Fruit fly (Drosophila melanogaster) whole organism, embryonic: Measurements from ENCODE around the gene CG1309.
A peak's percentile ranks its signal among the peaks of the same experiment; 100 is the strongest.

ENCODE experiments used
- Aef1 ChIP-seq: fragments of 200-800 bp; sonication (Bioruptor generic); IDR thresholded peaks from 3 replicates; pipeline ENCODE4 v1.3.6; 2022; ENCODE audit warnings: missing biosample characterization, missing genetic modification characterization
- Antp ChIP-seq: fragments of 200-800 bp; sonication (Bioruptor generic); optimal IDR thresholded peaks from 3 replicates; lab custom pipeline; 2016; ENCODE audit warnings: missing biosample characterization, missing genetic modification characterization
- Bdp1 ChIP-seq: fragments of 200-800 bp; sonication (Bioruptor generic); optimal IDR thresholded peaks from 3 replicates; lab custom pipeline; 2016; ENCODE audit warnings: missing biosample characterization, missing genetic modification characterization
- CG10462 ChIP-seq: fragments of 200-800 bp; sonication (Bioruptor generic); optimal IDR thresholded peaks from 2 replicates; lab custom pipeline; 2016; ENCODE audit warnings: missing biosample characterization, missing genetic modification characterization
- CG1233 ChIP-seq: fragments of 200-800 bp; sonication (Bioruptor generic); optimal IDR thresholded peaks from 4 replicates; lab custom pipeline; 2018; ENCODE audit warnings: missing biosample characterization, mild to moderate bottlenecking, missing genetic modification characterization
- CG13287 ChIP-seq: fragments of 200-800 bp; sonication (Bioruptor generic); IDR thresholded peaks from 2 replicates; pipeline ENCODE4 v1.3.6; 2022; ENCODE audit warnings: missing biosample characterization, missing genetic modification characterization; ENCODE audit not compliant: partially characterized antibody
- CG15269 ChIP-seq: fragments of 200-800 bp; sonication (Bioruptor generic); optimal IDR thresholded peaks from 2 replicates; lab custom pipeline; 2018; ENCODE audit warnings: missing biosample characterization, mild to moderate bottlenecking, missing genetic modification characterization, moderate library complexity
- CG1529 ChIP-seq: fragments of 200-800 bp; sonication (Bioruptor generic); optimal IDR thresholded peaks from 3 replicates; lab custom pipeline; 2018; ENCODE audit warnings: missing biosample characterization, missing genetic modification characterization
- CG15696 ChIP-seq: fragments of 200-800 bp; sonication (Bioruptor generic); optimal IDR thresholded peaks from 2 replicates; lab custom pipeline; 2019; ENCODE audit warnings: missing biosample characterization, mild to moderate bottlenecking, missing genetic modification characterization, moderate library complexity
- CG18476 ChIP-seq: fragments of 200-800 bp; sonication (Bioruptor generic); optimal IDR thresholded peaks from 2 replicates; lab custom pipeline; 2016; ENCODE audit warnings: missing biosample characterization, mild to moderate bottlenecking, missing genetic modification characterization
- CG31365 ChIP-seq: fragments of 200-800 bp; sonication (Bioruptor generic); optimal IDR thresholded peaks from 2 replicates; lab custom pipeline; 2018; ENCODE audit warnings: missing biosample characterization, mild to moderate bottlenecking, missing genetic modification characterization
- CG4404 ChIP-seq: fragments of 200-800 bp; sonication (Bioruptor generic); IDR thresholded peaks from 2 replicates; pipeline ENCODE4 v1.3.6; 2022; ENCODE audit warnings: missing biosample characterization, missing genetic modification characterization
- CG7928 ChIP-seq: fragments of 200-800 bp; sonication (Bioruptor generic); optimal IDR thresholded peaks from 2 replicates; lab custom pipeline; 2017; ENCODE audit warnings: missing biosample characterization, mild to moderate bottlenecking, missing genetic modification characterization
- CG8359 ChIP-seq: fragments of 200-800 bp; sonication (Bioruptor generic); optimal IDR thresholded peaks from 2 replicates; lab custom pipeline; 2017; ENCODE audit warnings: missing biosample characterization, mild to moderate bottlenecking, missing genetic modification characterization, borderline replicate concordance
- CG9437 ChIP-seq: fragments of 200-800 bp; sonication (Bioruptor generic); optimal IDR thresholded peaks from 2 replicates; lab custom pipeline; 2018; ENCODE audit warnings: missing biosample characterization, mild to moderate bottlenecking, missing genetic modification characterization
- CrebB ChIP-seq: fragments of 200-800 bp; sonication (Bioruptor generic); optimal IDR thresholded peaks from 3 replicates; lab custom pipeline; 2018; ENCODE audit warnings: missing biosample characterization, mild to moderate bottlenecking, missing genetic modification characterization
- Deaf1 ChIP-seq: fragments of 200-800 bp; optimal IDR thresholded peaks from 3 replicates; lab custom pipeline; 2019; ENCODE audit warnings: missing biosample characterization, mild to moderate bottlenecking, missing genetic modification characterization, moderate library complexity
- Doc3 ChIP-seq: fragments of 200-800 bp; sonication (Bioruptor generic); IDR thresholded peaks from 3 replicates; pipeline ENCODE4 v1.3.6; 2022; ENCODE audit warnings: missing biosample characterization, missing genetic modification characterization; ENCODE audit not compliant: partially characterized antibody
- HLH3B ChIP-seq: fragments of 200-800 bp; sonication (Bioruptor generic); IDR thresholded peaks from 2 replicates; pipeline ENCODE4 v1.3.6; 2022; ENCODE audit warnings: missing biosample characterization, missing genetic modification characterization
- HmgD ChIP-seq: fragments of 200-800 bp; sonication (Bioruptor generic); optimal IDR thresholded peaks from 3 replicates; lab custom pipeline; 2016; ENCODE audit warnings: missing biosample characterization, missing genetic modification characterization
- Hr3 ChIP-seq: fragments of 200-800 bp; sonication (Bioruptor generic); optimal IDR thresholded peaks from 3 replicates; lab custom pipeline; 2016; ENCODE audit warnings: missing biosample characterization, missing genetic modification characterization
- Mad ChIP-seq: fragments of 200-800 bp; sonication (Bioruptor generic); optimal IDR thresholded peaks from 2 replicates; lab custom pipeline; 2016; ENCODE audit warnings: missing biosample characterization, missing genetic modification characterization
- Neu2 ChIP-seq: fragments of 200-800 bp; sonication (Bioruptor generic); optimal IDR thresholded peaks from 3 replicates; lab custom pipeline; 2016; ENCODE audit warnings: missing biosample characterization, missing genetic modification characterization, borderline replicate concordance
- Oli ChIP-seq: fragments of 200-800 bp; sonication (Bioruptor generic); optimal IDR thresholded peaks from 2 replicates; lab custom pipeline; 2018; ENCODE audit warnings: missing biosample characterization, mild to moderate bottlenecking, missing genetic modification characterization, moderate library complexity
- Sox100B ChIP-seq: fragments of 200-800 bp; sonication (Bioruptor generic); optimal IDR thresholded peaks from 3 replicates; lab custom pipeline; 2018; ENCODE audit warnings: missing biosample characterization, mild to moderate bottlenecking, missing genetic modification characterization
- Stat92E ChIP-seq, 3 experiments: fragments of >200 bp in 2 of 3; fragments of 200-800 bp in 1 of 3; sonication (Bioruptor generic) in 1 of 3; optimal IDR thresholded peaks; 2 replicates each; lab custom pipeline; 2017 to 2019; ENCODE audit warnings: missing biosample characterization in 3 of 3, missing genetic modification characterization in 3 of 3, mild to moderate bottlenecking in 1 of 3, moderate library complexity in 1 of 3
- TFAM ChIP-seq: fragments of 200-800 bp; sonication (Bioruptor generic); optimal IDR thresholded peaks from 2 replicates; lab custom pipeline; 2017; ENCODE audit warnings: missing biosample characterization, missing genetic modification characterization, inconsistent platforms
- Xbp1 ChIP-seq: fragments of 200-800 bp; sonication (Bioruptor generic); optimal IDR thresholded peaks from 3 replicates; lab custom pipeline; 2016; ENCODE audit warnings: missing biosample characterization, mild to moderate bottlenecking, missing genetic modification characterization
- aop ChIP-seq: fragments of 200-800 bp; sonication (Bioruptor generic); IDR thresholded peaks from 2 replicates; pipeline ENCODE4 v1.3.6; 2022; ENCODE audit warnings: missing biosample characterization, missing genetic modification characterization
- ara ChIP-seq: fragments of 200-800 bp; sonication (Bioruptor generic); IDR thresholded peaks from 2 replicates; pipeline ENCODE4 v1.3.6; 2022; ENCODE audit warnings: missing biosample characterization, missing genetic modification characterization
- croc ChIP-seq: fragments of 200-800 bp; sonication (Bioruptor generic); conservative IDR thresholded peaks from 3 replicates; pipeline ENCODE4 v1.3.6; 2022; ENCODE audit warnings: missing biosample characterization, missing genetic modification characterization
- crp ChIP-seq, 2 experiments: fragments of 200-800 bp; sonication (Bioruptor generic); optimal IDR thresholded peaks; 2 replicates in 1 of 2; 3 replicates in 1 of 2; lab custom pipeline; 2017; ENCODE audit warnings: missing biosample characterization in 2 of 2, missing genetic modification characterization in 2 of 2, mild to moderate bottlenecking in 1 of 2, moderate library complexity in 1 of 2
- cwo ChIP-seq: fragments of 200-800 bp; sonication (Bioruptor generic); optimal IDR thresholded peaks from 3 replicates; lab custom pipeline; 2017; ENCODE audit warnings: missing biosample characterization, missing genetic modification characterization, mild to moderate bottlenecking, moderate library complexity, missing genetic modification reagents
- dan ChIP-seq: fragments of 200-800 bp; sonication (Bioruptor generic); IDR thresholded peaks from 2 replicates; pipeline ENCODE4 v1.3.6; 2022; ENCODE audit warnings: missing biosample characterization, missing genetic modification characterization
- esg ChIP-seq: fragments of 200-800 bp; sonication (Bioruptor generic); conservative IDR thresholded peaks from 2 replicates; pipeline ENCODE4 v1.3.6; 2022; ENCODE audit warnings: missing biosample characterization, missing genetic modification characterization
- jumu ChIP-seq: fragments of 200-800 bp; sonication (Bioruptor generic); optimal IDR thresholded peaks from 3 replicates; lab custom pipeline; 2016; ENCODE audit warnings: missing biosample characterization, missing genetic modification characterization
- kni ChIP-seq: fragments of 200-800 bp; sonication (Bioruptor generic); optimal IDR thresholded peaks from 3 replicates; lab custom pipeline; 2017; ENCODE audit warnings: mild to moderate bottlenecking, missing biosample characterization, missing genetic modification reagents, missing genetic modification characterization
- mam ChIP-seq: fragments of 200-800 bp; sonication (Bioruptor generic); optimal IDR thresholded peaks from 3 replicates; lab custom pipeline; 2016; ENCODE audit warnings: missing biosample characterization, missing genetic modification characterization
- peb ChIP-seq: fragments of 200-800 bp; sonication (Bioruptor generic); IDR thresholded peaks from 2 replicates; pipeline ENCODE4 v1.3.6; 2022; ENCODE audit warnings: missing biosample characterization, missing genetic modification characterization
- phol ChIP-seq: fragments of 200-800 bp; sonication (Bioruptor generic); optimal IDR thresholded peaks from 3 replicates; lab custom pipeline; 2018; ENCODE audit warnings: missing biosample characterization, mild to moderate bottlenecking, missing genetic modification characterization, moderate library complexity
- ranshi ChIP-seq: fragments of 200-800 bp; sonication (Bioruptor generic); IDR thresholded peaks from 2 replicates; pipeline ENCODE4 v1.3.6; 2022; ENCODE audit warnings: missing biosample characterization, missing genetic modification characterization
- ro ChIP-seq: fragments of 200-800 bp; sonication (Bioruptor generic); IDR thresholded peaks from 2 replicates; pipeline ENCODE4 v1.3.6; 2022; ENCODE audit warnings: missing biosample characterization, missing genetic modification characterization
- sens ChIP-seq: fragments of 200-800 bp; sonication (Bioruptor generic); peaks from one replicate; lab custom pipeline; 2016; ENCODE audit warnings: missing biosample characterization, missing genetic modification characterization
- slou ChIP-seq: fragments of 200-800 bp; sonication (Bioruptor generic); optimal IDR thresholded peaks from 3 replicates; lab custom pipeline; 2016; ENCODE audit warnings: missing biosample characterization, missing genetic modification characterization
- sug ChIP-seq: fragments of 200-800 bp; optimal IDR thresholded peaks from 2 replicates; lab custom pipeline; 2019; ENCODE audit warnings: missing biosample characterization, mild to moderate bottlenecking, missing genetic modification characterization, moderate library complexity
- tll ChIP-seq, 2 experiments: fragments of 200-800 bp in 1 of 2; fragments of >200 bp in 1 of 2; sonication (Bioruptor generic) in 1 of 2; optimal IDR thresholded peaks; 2 replicates each; lab custom pipeline; 2017 to 2019; ENCODE audit warnings: missing biosample characterization in 2 of 2, missing genetic modification characterization in 2 of 2, mild to moderate bottlenecking in 1 of 2, moderate library complexity in 1 of 2
- vvl ChIP-seq: fragments of 200-800 bp; sonication (Bioruptor generic); IDR thresholded peaks from 2 replicates; pipeline ENCODE4 v1.3.6; 2022; ENCODE audit warnings: missing biosample characterization, missing genetic modification characterization

CG1309 gene

dm6 chr3L:4230357-4230901 lies 28.8 kb upstream of the CG1309 start (continued):
- TF ChIP-seq CG1233 (GFP tag; lab: Kevin White, UChicago): peak; percentile 94
- TF ChIP-seq Stat92E (GFP tag; optimal IDR thresholded peaks at IDR 0.05; lab: Kevin White, UChicago): peak in 1 of 3 experiments; percentile 97
- peak; percentile 89 for TF ChIP-seq esg (GFP tag; lab: Robert Waterston, UW)
- TF ChIP-seq Xbp1 (GFP tag; lab: Kevin White, UChicago): peak; percentile 93
- TF ChIP-seq Neu2 (GFP tag; lab: Kevin White, UChicago): peak; percentile 93
- peak; percentile 93 for TF ChIP-seq vvl (GFP tag; lab: Robert Waterston, UW)

- TF ChIP-seq Neu2 (GFP tag; lab: Kevin White, UChicago) (no peak), CrebB (no peak), crp (GFP tag; optimal IDR thresholded peaks at IDR 0.05; lab: Kevin White, UChicago) (no peak), TFAM (GFP tag; lab: Kevin White, UChicago) (no peak), sens (GFP tag; lab: Kevin White, UChicago) (peak; percentile 17), Oli (no peak), CG15696 (tag; lab: Kevin White, UChicago) (no peak), Deaf1 (tag; lab: Kevin White, UChicago) (no peak), croc (GFP tag; lab: Robert Waterston, UW) (no peak), CG9437 (GFP tag; lab: Kevin White, UChicago) (no peak), HLH3B (GFP tag; lab: Robert Waterston, UW) (0 out of 2 replicates have a peak, but pooled peaks have one; percentile 8), CG4404 (GFP tag; lab: Robert Waterston, UW) (no peak), CG8359 (no peak), phol (tag; lab: Kevin White, UChicago) (no peak), peb (GFP tag; lab: Robert Waterston, UW) (no peak), cwo (GFP tag; lab: Kevin White, UChicago) (no peak), Bdp1 (no peak), CG13287 (GFP tag; lab: Robert Waterston, UW) (no peak), vvl (GFP tag; lab: Robert Waterston, UW) (no peak), Aef1 (no peak), dan (GFP tag; lab: Robert Waterston, UW) (no peak), tll (GFP tag; optimal IDR thresholded peaks at IDR 0.05; lab: Kevin White, UChicago) (no peak), Sox100B (GFP tag; lab: Kevin White, UChicago) (no peak), kni (GFP tag; lab: Kevin White, UChicago) (no peak), aop (GFP tag; lab: Robert Waterston, UW) (no peak), CG18476 (GFP tag; lab: Kevin White, UChicago) (no peak), ro (no peak), ranshi (GFP tag; lab: Robert Waterston, UW) (no peak), Doc3 (GFP tag; lab: Robert Waterston, UW) (no peak), CG7928 (GFP tag; lab: Kevin White, UChicago) (no peak), Antp (GFP tag; lab: Kevin White, UChicago) (no peak), HmgD (GFP tag; lab: Kevin White, UChicago) (no peak), ara (0 out of 2 replicates have a peak, but pooled peaks have one; percentile 5), CG10462 (GFP tag; lab: Kevin White, UChicago) (no peak), Mad (no peak), Hr3 (no peak), jumu (GFP tag; lab: Kevin White, UChicago) (no peak), slou (no peak), CG15269 (tag; lab: Kevin White, UChicago) (no peak), CG1529 (no peak), mam (GFP tag; lab: Kevin White, UChicago) (no peak), CG31365 (no peak), sug (tag; lab: Kevin White, UChicago) (peak; percentile 86)
Measured at dm6 chr3L:4231401-4232014, 27.7 kb upstream of the CG1309 start.
